Fruit fly (Drosophila melanogaster) Kc167 (cell line): ENCODE data around the gene CG17839.

Experiments
- Myc ChIP-seq: fragments of >200 bp; optimal IDR thresholded peaks from 2 replicates; lab custom pipeline; 2017; ENCODE audit warnings: missing external identifiers
- Sin3A ChIP-seq: fragments of >200 bp; optimal IDR thresholded peaks from 2 replicates; lab custom pipeline; 2018; ENCODE audit warnings: missing external identifiers
- h ChIP-seq: fragments of >200 bp; optimal IDR thresholded peaks from 3 replicates; lab custom pipeline; 2018; ENCODE audit warnings: missing external identifiers
- insv ChIP-seq: fragments of >200 bp; optimal IDR thresholded peaks from 3 replicates; lab custom pipeline; 2018; ENCODE audit warnings: missing external identifiers
- psq ChIP-seq: fragments of >200 bp; optimal IDR thresholded peaks from 2 replicates; lab custom pipeline; 2017; ENCODE audit warnings: missing external identifiers
- ttk ChIP-seq: sonication (Bioruptor generic); optimal IDR thresholded peaks from 2 replicates; lab custom pipeline; 2017; ENCODE audit warnings: missing external identifiers

The CG17839 gene

dm6 chr3L:14769183-14769582 lies 35.8 kb upstream of the CG17839 start, which contains the start of gene Mgat4b:
Mgat4b (minus strand) TSS chr3L:14769283.
- TF ChIP-seq ttk (lab: Kevin White, UChicago) (no peak), psq (lab: Kevin White, UChicago) (no peak), insv (lab: Kevin White, UChicago) (no peak), h (lab: Kevin White, UChicago) (no peak), Myc (lab: Kevin White, UChicago) (no peak), Sin3A (lab: Kevin White, UChicago) (no peak)

- TF ChIP-seq ttk (lab: Kevin White, UChicago): no peak
- TF ChIP-seq Sin3A (lab: Kevin White, UChicago): no peak
- TF ChIP-seq insv (lab: Kevin White, UChicago): no peak
- TF ChIP-seq h (lab: Kevin White, UChicago): no peak
- no peak for TF ChIP-seq Myc (lab: Kevin White, UChicago)
- TF ChIP-seq psq (lab: Kevin White, UChicago): no peak
Observed at dm6 chr3L:14775711-14776660, 28.9 kb upstream of the CG17839 start, which contains the start of gene mop. mop (minus strand) TSS chr3L:14776129.

- TF ChIP-seq psq (lab: Kevin White, UChicago) (no peak), h (lab: Kevin White, UChicago) (no peak), Sin3A (lab: Kevin White, UChicago) (no peak), Myc (lab: Kevin White, UChicago) (no peak), insv (lab: Kevin White, UChicago) (no peak), ttk (lab: Kevin White, UChicago) (no peak)
Observed at dm6 chr3L:14779289-14779688, 25.6 kb upstream of the CG17839 start.

- no peak for TF ChIP-seq h (lab: Kevin White, UChicago)
Observed at dm6 chr3L:14780187-14780586, 24.7 kb upstream of the CG17839 start.

- no peak for TF ChIP-seq Myc (lab: Kevin White, UChicago)
Observed at dm6 chr3L:14781082-14781862, 23.7 kb upstream of the CG17839 start.

- TF ChIP-seq ttk (lab: Kevin White, UChicago) (no peak), Myc (lab: Kevin White, UChicago) (no peak), psq (lab: Kevin White, UChicago) (no peak), insv (lab: Kevin White, UChicago) (no peak), h (lab: Kevin White, UChicago) (no peak), Sin3A (lab: Kevin White, UChicago) (no peak)
Observed at dm6 chr3L:14781863-14782218, 23.1 kb upstream of the CG17839 start.

dm6 chr3L:14782626-14783362 lies 22.1 kb upstream of the CG17839 start:
- TF ChIP-seq ttk (lab: Kevin White, UChicago) (no peak), insv (lab: Kevin White, UChicago) (no peak), Sin3A (lab: Kevin White, UChicago) (no peak), psq (lab: Kevin White, UChicago) (no peak), h (lab: Kevin White, UChicago) (no peak), Myc (lab: Kevin White, UChicago) (no peak)

- TF ChIP-seq insv (lab: Kevin White, UChicago) (no peak), Myc (lab: Kevin White, UChicago) (no peak), psq (lab: Kevin White, UChicago) (no peak), h (lab: Kevin White, UChicago) (no peak), Sin3A (lab: Kevin White, UChicago) (no peak), ttk (lab: Kevin White, UChicago) (no peak)
Observed at dm6 chr3L:14783363-14783627, 21.6 kb upstream of the CG17839 start.

- TF ChIP-seq h (lab: Kevin White, UChicago) (no peak), insv (lab: Kevin White, UChicago) (no peak)
Observed at dm6 chr3L:14784241-14784948, 20.5 kb upstream of the CG17839 start.

- TF ChIP-seq h (lab: Kevin White, UChicago) (no peak), psq (lab: Kevin White, UChicago) (no peak), Myc (lab: Kevin White, UChicago) (no peak), Sin3A (lab: Kevin White, UChicago) (no peak), insv (lab: Kevin White, UChicago) (no peak), ttk (lab: Kevin White, UChicago) (no peak)
Observed at dm6 chr3L:14784949-14785408, 20.0 kb upstream of the CG17839 start.

- TF ChIP-seq psq (lab: Kevin White, UChicago) (no peak), Sin3A (lab: Kevin White, UChicago) (no peak), ttk (lab: Kevin White, UChicago) (no peak)
Observed at dm6 chr3L:14785492-14785916, 19.4 kb upstream of the CG17839 start.
